Worm (Caenorhabditis elegans) whole organism, mixed stage, embryonic: Measurements from ENCODE around the gene Y48A6C.8.

ENCODE experiments used
- M03D4.4 ChIP-seq: sonication (generic microtip); optimal IDR thresholded peaks from 2 replicates; lab custom pipeline; 2017; ENCODE audit warnings: mild to moderate bottlenecking, missing genetic modification characterization, missing compliant biosample characterization
- ceh-83 ChIP-seq: fragments of 200-800 bp; sonication (Bioruptor generic); optimal IDR thresholded peaks from 2 replicates; lab custom pipeline; 2018; ENCODE audit warnings: mild to moderate bottlenecking, missing genetic modification characterization, missing compliant biosample characterization
- cnd-1 ChIP-seq: fragments of 200-800 bp; sonication (Bioruptor generic); optimal IDR thresholded peaks from 2 replicates; lab custom pipeline; 2018; ENCODE audit warnings: mild to moderate bottlenecking, missing genetic modification characterization, missing compliant biosample characterization
- ham-2 ChIP-seq: fragments of 200-800 bp; sonication (Bioruptor generic); optimal IDR thresholded peaks from 2 replicates; lab custom pipeline; 2018; ENCODE audit warnings: mild to moderate bottlenecking, missing genetic modification characterization, missing compliant biosample characterization
- mab-5 ChIP-seq: fragments of 150-350 bp; optimal IDR thresholded peaks from 2 replicates; lab custom pipeline; 2014; ENCODE audit warnings: missing biosample characterization, missing genetic modification characterization
- mep-1 ChIP-seq: fragments of 150-350 bp; optimal IDR thresholded peaks from 2 replicates; lab custom pipeline; 2017; ENCODE audit warnings: missing biosample characterization, missing genetic modification reagents, missing genetic modification characterization, inconsistent platforms
- nhr-12 ChIP-seq: fragments of 150-350 bp; optimal IDR thresholded peaks from 2 replicates; lab custom pipeline; 2014; ENCODE audit warnings: missing biosample characterization, missing genetic modification characterization
- nhr-237 ChIP-seq: fragments of 150-350 bp; optimal IDR thresholded peaks from 2 replicates; lab custom pipeline; 2014; ENCODE audit warnings: missing biosample characterization, missing genetic modification characterization
- pha-4 ChIP-seq: fragments of 150-350 bp; optimal IDR thresholded peaks from 2 replicates; lab custom pipeline; 2018; ENCODE audit warnings: missing biosample characterization, missing genetic modification reagents, missing genetic modification characterization
- sem-2 ChIP-seq: fragments of 200-800 bp; sonication (Bioruptor generic); optimal IDR thresholded peaks from 2 replicates; lab custom pipeline; 2018; ENCODE audit warnings: mild to moderate bottlenecking, missing genetic modification characterization, missing compliant biosample characterization
- tbx-8 ChIP-seq: fragments of 200-800 bp; sonication (Bioruptor generic); optimal IDR thresholded peaks from 2 replicates; lab custom pipeline; 2018; ENCODE audit warnings: mild to moderate bottlenecking, missing genetic modification characterization, moderate library complexity, missing compliant biosample characterization
- unc-39 ChIP-seq: fragments of 150-350 bp; optimal IDR thresholded peaks from 2 replicates; lab custom pipeline; 2014; ENCODE audit warnings: missing biosample characterization, missing genetic modification characterization
- unc-62 ChIP-seq: fragments of 150-350 bp; optimal IDR thresholded peaks from 2 replicates; lab custom pipeline; 2014; ENCODE audit warnings: missing biosample characterization, missing genetic modification reagents, missing genetic modification characterization

Gene Y48A6C.8

ce11 chrIII:11079445-11079844 lies 48.0 kb downstream of the Y48A6C.8 start, which contains the start of gene W09D6.4:
Gene W09D6.4 (plus strand): TSS chrIII:11079745.
- TF ChIP-seq unc-39 (tag; lab: Kevin White, UChicago) = no peak
- TF ChIP-seq unc-62 = no peak
- no peak for TF ChIP-seq nhr-237 (tag; lab: Kevin White, UChicago)
- no peak for TF ChIP-seq mab-5 (tag; lab: Kevin White, UChicago)
- TF ChIP-seq cnd-1 (tag; lab: Kevin White, UChicago) = no peak

DNA sequence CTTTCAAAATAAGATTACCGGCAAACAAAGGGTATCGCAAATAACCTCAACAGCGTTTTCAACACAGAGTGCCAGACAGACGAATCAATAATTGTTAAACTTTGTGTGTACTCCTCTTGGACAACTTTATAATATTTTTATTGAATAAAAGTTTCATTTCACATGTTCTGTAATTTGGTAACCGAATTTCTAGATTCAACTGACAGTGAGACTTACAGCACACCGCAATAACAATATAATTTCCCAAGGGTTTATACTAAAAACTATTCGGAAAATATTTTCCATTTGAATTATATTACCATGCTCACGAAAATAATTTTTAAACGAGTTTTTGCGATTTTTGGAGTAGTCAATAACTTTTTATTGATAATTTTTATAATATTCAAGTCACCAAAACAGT lies 50.0 kb downstream of the Y48A6C.8 start, which contains the start of gene str-246:
Gene str-246, plus strand, starts transcription at position 301 of the 400 bp plus-strand sequence.
- no peak for TF ChIP-seq sem-2 (GFP tag; lab: Kevin White, UChicago)
- no peak for TF ChIP-seq M03D4.4 (tag; lab: Kevin White, UChicago)
- no peak for TF ChIP-seq nhr-12 (tag; lab: Kevin White, UChicago)
- TF ChIP-seq ham-2 (GFP tag; lab: Kevin White, UChicago) = no peak
- TF ChIP-seq mep-1 (tag; lab: Kevin White, UChicago) = no peak
- no peak for TF ChIP-seq pha-4
- TF ChIP-seq unc-39 (tag; lab: Kevin White, UChicago) = no peak
- no peak for TF ChIP-seq ceh-83
- no peak for TF ChIP-seq tbx-8 (GFP tag; lab: Kevin White, UChicago)
